Worm (Caenorhabditis elegans) whole organism, L2 larva: Measurements from ENCODE around the gene ceh-63.

Experiments used
- ama-1 ChIP-seq: fragments of 150-350 bp; optimal IDR thresholded peaks from 2 replicates; lab custom pipeline; 2018; ENCODE audit warnings: inconsistent platforms
- ceh-82 ChIP-seq: fragments of 150-350 bp; optimal IDR thresholded peaks from 2 replicates; lab custom pipeline; 2014; ENCODE audit warnings: missing biosample characterization, missing genetic modification characterization
- elt-3 ChIP-seq: sonication (generic microtip); optimal IDR thresholded peaks from 2 replicates; lab custom pipeline; 2017; ENCODE audit warnings: missing biosample characterization, missing genetic modification characterization
- fos-1 ChIP-seq: fragments of 150-350 bp; optimal IDR thresholded peaks from 2 replicates; lab custom pipeline; 2014; ENCODE audit warnings: missing biosample characterization, missing genetic modification characterization
- lin-13 ChIP-seq: fragments of 150-350 bp; optimal IDR thresholded peaks from 2 replicates; lab custom pipeline; 2014; ENCODE audit warnings: missing biosample characterization, missing genetic modification reagents, missing genetic modification characterization
- mdl-1 ChIP-seq, 2 experiments: fragments of 150-350 bp in 1 of 2; sonication (generic microtip) in 1 of 2; optimal IDR thresholded peaks; 2 replicates each; lab custom pipeline; 2017; ENCODE audit warnings: missing biosample characterization in 2 of 2, missing genetic modification characterization in 2 of 2
- nhr-23 ChIP-seq: fragments of 150-350 bp; optimal IDR thresholded peaks from 2 replicates; lab custom pipeline; 2014; ENCODE audit warnings: missing biosample characterization, missing genetic modification reagents, missing genetic modification characterization
- nhr-237 ChIP-seq: fragments of 150-350 bp; optimal IDR thresholded peaks from 2 replicates; lab custom pipeline; 2014; ENCODE audit warnings: missing biosample characterization, missing genetic modification characterization
- nhr-25 ChIP-seq: fragments of 150-350 bp; sonication (generic microtip); optimal IDR thresholded peaks from 3 replicates; lab custom pipeline; 2014; ENCODE audit warnings: missing biosample characterization, missing genetic modification characterization
- sem-4 ChIP-seq: fragments of 150-350 bp; optimal IDR thresholded peaks from 2 replicates; lab custom pipeline; 2014; ENCODE audit warnings: missing biosample characterization, missing genetic modification reagents, missing genetic modification characterization
- snpc-4 ChIP-seq: fragments of 150-350 bp; optimal IDR thresholded peaks from 2 replicates; lab custom pipeline; 2014; ENCODE audit warnings: missing biosample characterization, missing genetic modification characterization
- unc-62 ChIP-seq: fragments of 150-350 bp; optimal IDR thresholded peaks from 2 replicates; lab custom pipeline; 2014; ENCODE audit warnings: missing biosample characterization, missing genetic modification reagents, missing genetic modification characterization
- ztf-1 ChIP-seq: fragments of 200-800 bp; sonication (Bioruptor generic); conservative IDR thresholded peaks from 2 replicates; pipeline ENCODE4 v1.3.6; 2022; ENCODE audit warnings: missing genetic modification characterization, missing compliant biosample characterization
- ztf-4 ChIP-seq: fragments of 150-350 bp; optimal IDR thresholded peaks from 2 replicates; lab custom pipeline; 2014; ENCODE audit warnings: missing biosample characterization, missing genetic modification characterization

- no peak for TF ChIP-seq lin-13 (GFP tag; lab: Kevin White, UChicago)
- no peak for TF ChIP-seq nhr-23
- no peak for TF ChIP-seq ama-1
- TF ChIP-seq ztf-1 (GFP tag; lab: Robert Waterston, UW): no peak
- TF ChIP-seq nhr-237: no peak
- TF ChIP-seq unc-62 (GFP tag; lab: Kevin White, UChicago): no peak
- TF ChIP-seq ztf-4 (tag; lab: Kevin White, UChicago): no peak
- TF ChIP-seq nhr-25: no peak
- no peak for TF ChIP-seq fos-1
- TF ChIP-seq ceh-82 (tag; lab: Kevin White, UChicago): no peak
- TF ChIP-seq elt-3 (tag; lab: Kevin White, UChicago): no peak
- no peak for TF ChIP-seq sem-4
- no peak for TF ChIP-seq snpc-4
- TF ChIP-seq mdl-1 (tag; optimal IDR thresholded peaks at IDR 0.05; lab: Kevin White, UChicago): no peak
These were observed at the start of gene ceh-63 for ce11 chrX:3673584-3674108.
